Worm (Caenorhabditis elegans): ENCODE measurements around the gene B0457.6.

- TF ChIP-seq unc-62 (GFP tag; optimal IDR thresholded peaks at IDR 0.05 in 1 of 2), result no peak
- no peak for TF ChIP-seq unc-62 (tag; optimal IDR thresholded peaks at IDR 0.05)
- no peak for TF ChIP-seq snpc-1.2 (GFP tag; IDR thresholded peaks at IDR 0.05)
- no peak for TF ChIP-seq nhr-6 (tag; optimal IDR thresholded peaks at IDR 0.05)
- no peak for TF ChIP-seq skn-1 (tag; optimal IDR thresholded peaks at IDR 0.05)
- no peak for TF ChIP-seq lir-3 (tag; optimal IDR thresholded peaks at IDR 0.05)
- no peak for TF ChIP-seq mep-1 (tag; optimal IDR thresholded peaks at IDR 0.05)
- no peak for TF ChIP-seq dpl-1 (GFP tag; optimal IDR thresholded peaks at IDR 0.05)
- no peak for TF ChIP-seq mdt-29 (GFP tag; IDR thresholded peaks at IDR 0.05)
Measured at ce11 chrII:8953703-8954102, 31.5 kb downstream of the B0457.6 start.

All from whole organism, L4 larva.